Fruit fly (Drosophila melanogaster) whole organism, prepupa: ENCODE measurements around the gene CG11670.

Source experiments
- Blimp-1 ChIP-seq: fragments of 200-800 bp; sonication (Bioruptor generic); optimal IDR thresholded peaks from 3 replicates; lab custom pipeline; 2017; ENCODE audit warnings: missing biosample characterization, missing genetic modification characterization, mild to moderate bottlenecking, moderate library complexity, missing genetic modification reagents
- CG10631 ChIP-seq: fragments of 200-800 bp; sonication (Bioruptor generic); optimal IDR thresholded peaks from 2 replicates; lab custom pipeline; 2016; ENCODE audit warnings: missing biosample characterization, missing genetic modification characterization
- CG10669 ChIP-seq: fragments of 200-800 bp; sonication (Bioruptor generic); optimal IDR thresholded peaks from 3 replicates; lab custom pipeline; 2018; ENCODE audit warnings: missing biosample characterization, mild to moderate bottlenecking, missing genetic modification characterization, moderate library complexity
- CG11294 ChIP-seq: fragments of 200-800 bp; sonication (Bioruptor generic); IDR thresholded peaks from 2 replicates; pipeline ENCODE4 v1.3.6; 2022; ENCODE audit warnings: missing biosample characterization, missing genetic modification characterization
- CG1621 ChIP-seq: fragments of 200-800 bp; sonication (Bioruptor generic); optimal IDR thresholded peaks from 3 replicates; lab custom pipeline; 2018; ENCODE audit warnings: missing biosample characterization, mild to moderate bottlenecking, missing genetic modification characterization
- CG16779 ChIP-seq: fragments of 200-800 bp; sonication (Bioruptor generic); optimal IDR thresholded peaks from 3 replicates; lab custom pipeline; 2017; ENCODE audit warnings: missing biosample characterization, mild to moderate bottlenecking, missing genetic modification characterization
- CG3032 ChIP-seq: fragments of 200-800 bp; optimal IDR thresholded peaks from 2 replicates; lab custom pipeline; 2019; ENCODE audit warnings: missing biosample characterization, mild to moderate bottlenecking, missing genetic modification characterization, moderate library complexity
- CG31627 ChIP-seq: fragments of 200-800 bp; sonication (Bioruptor generic); optimal IDR thresholded peaks from 3 replicates; lab custom pipeline; 2016; ENCODE audit warnings: missing biosample characterization, missing genetic modification characterization
- CG32006 ChIP-seq: fragments of 200-800 bp; sonication (Bioruptor generic); optimal IDR thresholded peaks from 3 replicates; lab custom pipeline; 2017; ENCODE audit warnings: missing biosample characterization, mild to moderate bottlenecking, missing genetic modification characterization
- CG34406 ChIP-seq: fragments of 200-800 bp; sonication (Bioruptor generic); optimal IDR thresholded peaks from 3 replicates; lab custom pipeline; 2016; ENCODE audit warnings: missing biosample characterization, missing genetic modification characterization
- CG4318 ChIP-seq: fragments of 200-800 bp; sonication (Bioruptor generic); optimal IDR thresholded peaks from 3 replicates; lab custom pipeline; 2017; ENCODE audit warnings: missing biosample characterization, mild to moderate bottlenecking, missing genetic modification characterization
- CG6163 ChIP-seq: fragments of 200-800 bp; sonication (Bioruptor generic); IDR thresholded peaks from 3 replicates; pipeline ENCODE4 v1.3.6; 2022; ENCODE audit warnings: missing biosample characterization, missing genetic modification characterization
- CG6276 ChIP-seq: fragments of 200-800 bp; sonication (Bioruptor generic); optimal IDR thresholded peaks from 2 replicates; lab custom pipeline; 2017; ENCODE audit warnings: missing biosample characterization, mild to moderate bottlenecking, missing genetic modification characterization
- CG6792 ChIP-seq: fragments of 200-800 bp; sonication (Bioruptor generic); optimal IDR thresholded peaks from 3 replicates; lab custom pipeline; 2016; ENCODE audit warnings: missing biosample characterization, missing genetic modification characterization
- CG6808 ChIP-seq: fragments of 200-800 bp; sonication (Bioruptor generic); optimal IDR thresholded peaks from 3 replicates; lab custom pipeline; 2017; ENCODE audit warnings: missing biosample characterization, missing genetic modification characterization, mild to moderate bottlenecking, moderate library complexity, missing genetic modification reagents
- CG7368 ChIP-seq: fragments of 200-800 bp; sonication (Bioruptor generic); optimal IDR thresholded peaks from 3 replicates; lab custom pipeline; 2016; ENCODE audit warnings: missing biosample characterization, missing genetic modification characterization
- CG8119 ChIP-seq: fragments of 200-800 bp; sonication (Bioruptor generic); IDR thresholded peaks from 3 replicates; pipeline ENCODE4 v1.3.6; 2022; ENCODE audit warnings: missing biosample characterization, missing genetic modification characterization
- CG9139 ChIP-seq: fragments of 200-800 bp; sonication (Bioruptor generic); optimal IDR thresholded peaks from 3 replicates; lab custom pipeline; 2017; ENCODE audit warnings: missing biosample characterization, mild to moderate bottlenecking, missing genetic modification characterization
- Eip78C ChIP-seq: fragments of 200-800 bp; sonication (Bioruptor generic); peaks from one replicate; lab custom pipeline; 2016; ENCODE audit warnings: missing biosample characterization, missing genetic modification characterization
- Eip93F ChIP-seq: fragments of 200-800 bp; sonication (Bioruptor generic); optimal IDR thresholded peaks from 2 replicates; lab custom pipeline; 2016; ENCODE audit warnings: missing biosample characterization, mild to moderate bottlenecking, missing genetic modification characterization
- Ets96B ChIP-seq: fragments of 200-800 bp; optimal IDR thresholded peaks from 2 replicates; lab custom pipeline; 2019; ENCODE audit warnings: missing biosample characterization, mild to moderate bottlenecking, missing genetic modification characterization, moderate library complexity
- Hr38 ChIP-seq: sonication (Bioruptor generic); optimal IDR thresholded peaks from 2 replicates; lab custom pipeline; 2016; ENCODE audit warnings: missing biosample characterization, missing genetic modification characterization
- Hr39 ChIP-seq: fragments of 200-800 bp; sonication (Bioruptor generic); optimal IDR thresholded peaks from 2 replicates; lab custom pipeline; 2016; ENCODE audit warnings: missing biosample characterization, missing genetic modification characterization
- Hr4 ChIP-seq: fragments of 200-800 bp; sonication (Bioruptor generic); optimal IDR thresholded peaks from 3 replicates; lab custom pipeline; 2016; ENCODE audit warnings: missing biosample characterization, missing genetic modification characterization
- Lpt ChIP-seq: fragments of 200-800 bp; sonication (Bioruptor generic); optimal IDR thresholded peaks from 3 replicates; lab custom pipeline; 2016; ENCODE audit warnings: missing biosample characterization, missing genetic modification characterization
- Met ChIP-seq: fragments of 200-800 bp; sonication (Bioruptor generic); optimal IDR thresholded peaks from 3 replicates; lab custom pipeline; 2016; ENCODE audit warnings: missing biosample characterization, missing genetic modification characterization
- OdsH ChIP-seq: fragments of 200-800 bp; sonication (Bioruptor generic); optimal IDR thresholded peaks from 3 replicates; lab custom pipeline; 2016; ENCODE audit warnings: missing biosample characterization, missing genetic modification characterization
- Smox ChIP-seq: fragments of 200-800 bp; sonication (Bioruptor generic); optimal IDR thresholded peaks from 3 replicates; lab custom pipeline; 2016; ENCODE audit warnings: missing biosample characterization, missing genetic modification characterization
- Sox102F ChIP-seq: fragments of 200-800 bp; sonication (Bioruptor generic); optimal IDR thresholded peaks from 2 replicates; lab custom pipeline; 2016; ENCODE audit warnings: missing biosample characterization, mild to moderate bottlenecking, missing genetic modification characterization
- Sox14 ChIP-seq: fragments of 200-800 bp; sonication (Bioruptor generic); optimal IDR thresholded peaks from 3 replicates; lab custom pipeline; 2016; ENCODE audit warnings: missing biosample characterization, missing genetic modification characterization
- Sox15 ChIP-seq: fragments of 200-800 bp; sonication (Bioruptor generic); optimal IDR thresholded peaks from 3 replicates; lab custom pipeline; 2016; ENCODE audit warnings: missing biosample characterization, missing genetic modification characterization
- acj6 ChIP-seq: fragments of 200-800 bp; sonication (Bioruptor generic); optimal IDR thresholded peaks from 3 replicates; lab custom pipeline; 2016; ENCODE audit warnings: missing biosample characterization, missing genetic modification characterization
- dac ChIP-seq: fragments of 200-800 bp; sonication (Bioruptor generic); optimal IDR thresholded peaks from 2 replicates; lab custom pipeline; 2017; ENCODE audit warnings: missing biosample characterization, mild to moderate bottlenecking, missing genetic modification characterization
- dsx ChIP-seq: fragments of 200-800 bp; optimal IDR thresholded peaks from 3 replicates; lab custom pipeline; 2019; ENCODE audit warnings: missing biosample characterization, mild to moderate bottlenecking, missing genetic modification characterization, moderate library complexity; ENCODE audit not compliant: poor library complexity, severe bottlenecking
- eg ChIP-seq: fragments of 200-800 bp; sonication (Bioruptor generic); IDR thresholded peaks from 3 replicates; pipeline ENCODE4 v1.3.6; 2022; ENCODE audit warnings: missing biosample characterization, missing genetic modification characterization
- esn ChIP-seq: fragments of 200-800 bp; sonication (Bioruptor generic); optimal IDR thresholded peaks from 2 replicates; lab custom pipeline; 2016; ENCODE audit warnings: missing biosample characterization, mild to moderate bottlenecking, missing genetic modification characterization, moderate library complexity
- fd59A ChIP-seq: fragments of 200-800 bp; sonication (Bioruptor generic); optimal IDR thresholded peaks from 2 replicates; lab custom pipeline; 2017; ENCODE audit warnings: missing biosample characterization, mild to moderate bottlenecking, missing genetic modification characterization, missing genetic modification reagents
- fkh ChIP-seq: fragments of 200-800 bp; sonication (Bioruptor generic); optimal IDR thresholded peaks from 3 replicates; lab custom pipeline; 2017; ENCODE audit warnings: missing biosample characterization, mild to moderate bottlenecking, missing genetic modification characterization, moderate library complexity
- lz ChIP-seq: fragments of 200-800 bp; sonication (Bioruptor generic); optimal IDR thresholded peaks from 3 replicates; lab custom pipeline; 2016; ENCODE audit warnings: missing biosample characterization, missing genetic modification characterization
- pdm3 ChIP-seq: fragments of 200-800 bp; sonication (Bioruptor generic); optimal IDR thresholded peaks from 3 replicates; lab custom pipeline; 2016; ENCODE audit warnings: missing biosample characterization, missing genetic modification characterization
- salr ChIP-seq, 2 experiments: fragments of 200-800 bp; sonication (Bioruptor generic); optimal IDR thresholded peaks; 3 replicates each; lab custom pipeline; 2016 to 2018; ENCODE audit warnings: missing biosample characterization in 2 of 2, missing genetic modification characterization in 2 of 2, mild to moderate bottlenecking in 1 of 2
- spab ChIP-seq: fragments of 200-800 bp; sonication (Bioruptor generic); optimal IDR thresholded peaks from 2 replicates; lab custom pipeline; 2017; ENCODE audit warnings: missing biosample characterization, mild to moderate bottlenecking, missing genetic modification characterization, missing genetic modification reagents
- ss ChIP-seq, 2 experiments: fragments of 200-800 bp; sonication (Bioruptor generic); optimal IDR thresholded peaks; 2 replicates in 1 of 2; 3 replicates in 1 of 2; lab custom pipeline; 2017 to 2018; ENCODE audit warnings: mild to moderate bottlenecking in 2 of 2, missing biosample characterization in 2 of 2, missing genetic modification characterization in 2 of 2, moderate library complexity in 1 of 2
- svp ChIP-seq: fragments of 200-800 bp; sonication (Bioruptor generic); peaks from one replicate; lab custom pipeline; 2016; ENCODE audit warnings: missing biosample characterization, missing genetic modification characterization
- topi ChIP-seq: fragments of 200-800 bp; sonication (Bioruptor generic); optimal IDR thresholded peaks from 3 replicates; lab custom pipeline; 2016; ENCODE audit warnings: missing biosample characterization, missing genetic modification characterization
- vri ChIP-seq: fragments of 200-800 bp; sonication (Bioruptor generic); optimal IDR thresholded peaks from 3 replicates; lab custom pipeline; 2016; ENCODE audit warnings: missing biosample characterization, mild to moderate bottlenecking, missing genetic modification characterization

The CG11670 gene

DNA sequence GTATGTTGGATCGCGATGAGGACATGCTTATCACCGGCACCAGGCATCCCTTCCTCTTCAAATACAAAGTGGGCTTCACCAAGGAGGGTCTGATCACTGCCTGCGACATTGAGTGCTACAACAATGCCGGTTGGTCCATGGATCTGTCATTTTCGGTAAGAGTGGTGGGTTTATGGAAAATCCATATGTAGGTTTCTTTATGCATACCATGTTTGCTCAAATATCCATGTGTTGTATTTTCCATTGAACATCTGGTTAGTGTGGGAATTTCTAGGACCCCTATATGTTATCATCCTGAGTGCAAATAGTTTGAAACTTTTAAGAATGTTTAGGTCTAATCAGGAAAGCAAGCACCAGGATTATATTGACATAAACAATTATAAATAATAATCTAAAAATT lies 5.8 kb upstream of the CG11670 start:
- TF ChIP-seq OdsH (GFP tag; lab: Kevin White, UChicago) (no peak), fkh (GFP tag; lab: Kevin White, UChicago) (no peak), CG6792 (GFP tag; lab: Kevin White, UChicago) (no peak), Met (GFP tag; lab: Kevin White, UChicago) (no peak), Lpt (no peak), Ets96B (tag; lab: Kevin White, UChicago) (no peak)

DNA sequence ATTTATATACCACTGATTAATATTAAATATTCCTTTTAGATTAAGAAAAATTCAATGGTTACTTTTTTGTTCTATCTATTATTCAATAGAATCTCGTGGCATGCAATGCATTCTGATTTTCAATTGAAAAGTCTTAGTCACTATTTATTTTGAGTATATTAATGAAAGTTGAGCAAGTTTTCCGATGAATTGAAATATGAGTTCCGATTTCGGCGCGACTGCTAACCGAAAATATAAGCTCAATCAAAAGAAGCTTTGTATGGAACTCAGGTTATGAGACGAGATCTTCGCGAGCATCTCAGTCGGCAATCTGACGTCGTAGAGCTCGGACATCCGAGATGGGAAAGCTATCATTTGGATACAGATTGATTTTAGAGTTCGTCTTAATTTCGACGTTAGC lies 3.8 kb upstream of the CG11670 start, which contains the start of gene CG11668:
Gene CG11668 (plus strand): TSS at position 301 of the 400 bp plus-strand sequence.
- TF ChIP-seq CG11294 (GFP tag; lab: Robert Waterston, UW) (no peak), vri (GFP tag; lab: Kevin White, UChicago) (no peak), CG16779 (tag; lab: Kevin White, UChicago) (no peak), Hr4 (GFP tag; lab: Kevin White, UChicago) (no peak)

DNA sequence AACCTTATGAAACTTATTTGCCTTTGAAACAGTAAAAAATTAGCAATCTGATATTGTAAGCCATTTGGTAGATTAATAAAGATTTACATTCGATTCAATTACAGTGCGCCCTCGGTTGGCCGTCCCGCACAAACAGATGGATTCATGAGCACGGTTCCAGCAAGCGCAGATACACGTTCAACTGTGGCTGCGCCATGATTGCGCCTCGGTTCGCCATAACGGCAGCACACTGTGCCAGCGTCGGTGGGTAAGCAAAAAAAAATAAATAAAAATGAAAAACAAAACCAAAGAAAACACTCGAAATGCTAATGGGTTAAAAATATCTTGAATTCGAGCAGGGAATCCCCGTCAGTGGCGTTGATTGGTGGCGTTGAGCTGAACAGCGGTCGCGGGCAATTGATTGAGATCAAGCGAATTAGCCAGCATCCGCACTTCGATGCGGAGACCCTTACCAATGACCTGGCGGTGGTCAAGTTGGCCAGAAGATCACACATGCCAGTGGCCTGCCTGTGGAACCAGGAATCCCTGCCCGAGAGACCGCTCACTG lies 2.7 kb upstream of the CG11670 start:
- TF ChIP-seq fd59A (GFP tag; lab: Kevin White, UChicago) (no peak), topi (GFP tag; lab: Kevin White, UChicago) (peak; percentile 30), CG32006 (GFP tag; lab: Kevin White, UChicago) (no peak), acj6 (GFP tag; lab: Kevin White, UChicago) (no peak), Lpt (no peak), lz (GFP tag; lab: Kevin White, UChicago) (peak; percentile 24), vri (GFP tag; lab: Kevin White, UChicago) (no peak), pdm3 (GFP tag; lab: Kevin White, UChicago) (peak; percentile 12), CG8119 (0 out of 3 replicates have a peak, but pooled peaks have one; percentile 32), CG6808 (GFP tag; lab: Kevin White, UChicago) (peak; percentile 16), esn (GFP tag; lab: Kevin White, UChicago) (no peak), CG6163 (GFP tag; lab: Robert Waterston, UW) (peak; percentile 54; the same call in 2 of the 3 replicates), Eip93F (GFP tag; lab: Kevin White, UChicago) (no peak), OdsH (GFP tag; lab: Kevin White, UChicago) (no peak), dsx (GFP tag; lab: Kevin White, UChicago) (no peak), CG1621 (no peak), CG7368 (GFP tag; lab: Kevin White, UChicago) (no peak), Sox14 (GFP tag; lab: Kevin White, UChicago) (peak; percentile 24), fkh (GFP tag; lab: Kevin White, UChicago) (no peak), CG10669 (GFP tag; lab: Kevin White, UChicago) (no peak), dac (GFP tag; lab: Kevin White, UChicago) (no peak), CG34406 (GFP tag; lab: Kevin White, UChicago) (peak; percentile 36), CG11294 (GFP tag; lab: Robert Waterston, UW) (no peak), CG10631 (GFP tag; lab: Kevin White, UChicago) (no peak), ss (GFP tag; optimal IDR thresholded peaks at IDR 0.05; lab: Kevin White, UChicago) (no peak), CG4318 (no peak), eg (GFP tag; lab: Robert Waterston, UW) (peak; percentile 57; the same call in 2 of the 3 replicates), spab (GFP tag; lab: Kevin White, UChicago) (peak; percentile 9), Sox15 (GFP tag; lab: Kevin White, UChicago) (no peak), CG31627 (peak; percentile 43), Ets96B (tag; lab: Kevin White, UChicago) (no peak), Hr39 (peak; percentile 51), CG6792 (GFP tag; lab: Kevin White, UChicago) (no peak), Smox (GFP tag; lab: Kevin White, UChicago) (peak; percentile 22), Sox102F (GFP tag; lab: Kevin White, UChicago) (peak; percentile 8), CG6276 (GFP tag; lab: Kevin White, UChicago) (no peak), CG3032 (tag; lab: Kevin White, UChicago) (no peak), Hr4 (GFP tag; lab: Kevin White, UChicago) (no peak), salr (GFP tag; optimal IDR thresholded peaks at IDR 0.05; lab: Kevin White, UChicago) (no peak), Eip78C (GFP tag; lab: Kevin White, UChicago) (peak; percentile 57), CG9139 (GFP tag; lab: Kevin White, UChicago) (no peak), svp (GFP tag; lab: Kevin White, UChicago) (peak; percentile 64), Hr38 (no peak), Blimp-1 (GFP tag; lab: Kevin White, UChicago) (no peak)
